Worm (Caenorhabditis elegans) whole organism, L3 larva: ENCODE results near the gene F37A8.5.

Experiments used
- R02D3.7 ChIP-seq: fragments of 150-350 bp; optimal IDR thresholded peaks from 2 replicates; lab custom pipeline; 2014; ENCODE audit warnings: missing biosample characterization, missing genetic modification characterization
- aly-2 ChIP-seq: fragments of 150-350 bp; optimal IDR thresholded peaks from 2 replicates; lab custom pipeline; 2014; ENCODE audit warnings: missing biosample characterization, missing genetic modification characterization
- ceh-16 ChIP-seq: sonication (generic microtip); optimal IDR thresholded peaks from 2 replicates; lab custom pipeline; 2017; ENCODE audit warnings: missing biosample characterization, missing genetic modification characterization
- ceh-28 ChIP-seq: fragments of 150-350 bp; optimal IDR thresholded peaks from 2 replicates; lab custom pipeline; 2014; ENCODE audit warnings: missing biosample characterization, missing genetic modification reagents, missing genetic modification characterization
- ceh-82 ChIP-seq: fragments of 150-350 bp; optimal IDR thresholded peaks from 2 replicates; lab custom pipeline; 2014; ENCODE audit warnings: missing biosample characterization, missing genetic modification characterization
- egl-27 ChIP-seq: sonication (generic microtip); optimal IDR thresholded peaks from 4 replicates; lab custom pipeline; 2017; ENCODE audit warnings: missing biosample characterization, missing genetic modification reagents, missing genetic modification characterization
- egl-5 ChIP-seq: fragments of 150-350 bp; optimal IDR thresholded peaks from 2 replicates; lab custom pipeline; 2017; ENCODE audit warnings: missing biosample characterization, missing genetic modification reagents, missing genetic modification characterization, inconsistent platforms
- elt-2 ChIP-seq: sonication (generic microtip); optimal IDR thresholded peaks from 2 replicates; lab custom pipeline; 2016; ENCODE audit warnings: missing genetic modification reagents, mild to moderate bottlenecking, missing genetic modification characterization, missing compliant biosample characterization
- elt-3 ChIP-seq, 3 experiments: fragments of 150-350 bp in 1 of 3; sonication (generic microtip) in 2 of 3; optimal IDR thresholded peaks; 2 replicates in 2 of 3; 4 replicates in 1 of 3; lab custom pipeline; 2014 to 2017; ENCODE audit warnings: missing biosample characterization in 3 of 3, missing genetic modification characterization in 3 of 3
- eor-1 ChIP-seq, 2 experiments: fragments of 150-350 bp; optimal IDR thresholded peaks; 2 replicates each; lab custom pipeline; 2014 to 2018; ENCODE audit warnings: missing biosample characterization in 2 of 2, missing genetic modification characterization in 2 of 2
- fkh-10 ChIP-seq: sonication (generic microtip); optimal IDR thresholded peaks from 2 replicates; lab custom pipeline; 2017; ENCODE audit warnings: missing biosample characterization, missing genetic modification reagents, missing genetic modification characterization
- hmg-11 ChIP-seq: sonication (generic microtip); optimal IDR thresholded peaks from 2 replicates; lab custom pipeline; 2016; ENCODE audit warnings: missing genetic modification characterization, missing compliant biosample characterization
- jun-1 ChIP-seq: fragments of 150-350 bp; optimal IDR thresholded peaks from 2 replicates; lab custom pipeline; 2014; ENCODE audit warnings: missing biosample characterization, missing genetic modification reagents, missing genetic modification characterization
- lin-39 ChIP-seq: fragments of 150-350 bp; optimal IDR thresholded peaks from 2 replicates; lab custom pipeline; 2018; ENCODE audit warnings: missing biosample characterization, missing genetic modification reagents, missing genetic modification characterization
- lsy-12 ChIP-seq: sonication (generic microtip); optimal IDR thresholded peaks from 2 replicates; lab custom pipeline; 2016; ENCODE audit warnings: mild to moderate bottlenecking, missing genetic modification characterization, missing compliant biosample characterization
- nfya-1 ChIP-seq: sonication (generic microtip); optimal IDR thresholded peaks from 2 replicates; lab custom pipeline; 2017; ENCODE audit warnings: missing genetic modification characterization, mild to moderate bottlenecking, missing compliant biosample characterization, antibody characterized with exemption, moderate library complexity; ENCODE audit not compliant: insufficient read depth
- nhr-11 ChIP-seq: fragments of 150-350 bp; optimal IDR thresholded peaks from 2 replicates; lab custom pipeline; 2014; ENCODE audit warnings: missing biosample characterization, missing genetic modification characterization
- nhr-28 ChIP-seq: fragments of 150-350 bp; optimal IDR thresholded peaks from 2 replicates; lab custom pipeline; 2014; ENCODE audit warnings: missing biosample characterization, missing genetic modification characterization
- nhr-67 ChIP-seq: fragments of 150-350 bp; optimal IDR thresholded peaks from 2 replicates; lab custom pipeline; 2014; ENCODE audit warnings: missing biosample characterization, missing genetic modification characterization
- nhr-77 ChIP-seq: fragments of 150-350 bp; optimal IDR thresholded peaks from 2 replicates; lab custom pipeline; 2014; ENCODE audit warnings: missing biosample characterization, missing genetic modification characterization
- pqm-1 ChIP-seq: fragments of 150-350 bp; optimal IDR thresholded peaks from 2 replicates; lab custom pipeline; 2017; ENCODE audit warnings: missing biosample characterization, missing genetic modification characterization, inconsistent platforms
- sea-2 ChIP-seq: fragments of 150-350 bp; sonication (generic microtip); optimal IDR thresholded peaks from 4 replicates; lab custom pipeline; 2014; ENCODE audit warnings: missing biosample characterization, missing genetic modification reagents, missing genetic modification characterization
- skn-1 ChIP-seq: fragments of 150-350 bp; optimal IDR thresholded peaks from 2 replicates; lab custom pipeline; 2014; ENCODE audit warnings: missing biosample characterization, missing genetic modification characterization
- snpc-4 ChIP-seq: fragments of 150-350 bp; optimal IDR thresholded peaks from 2 replicates; lab custom pipeline; 2014; ENCODE audit warnings: missing biosample characterization, missing genetic modification characterization
- unc-39 ChIP-seq: sonication (generic microtip); optimal IDR thresholded peaks from 4 replicates; lab custom pipeline; 2017; ENCODE audit warnings: missing biosample characterization, missing genetic modification characterization
- unc-62 ChIP-seq: fragments of 150-350 bp; sonication (generic microtip); optimal IDR thresholded peaks from 4 replicates; lab custom pipeline; 2014; ENCODE audit warnings: missing biosample characterization, missing genetic modification reagents, missing genetic modification characterization
- zag-1 ChIP-seq: fragments of 150-350 bp; optimal IDR thresholded peaks from 2 replicates; lab custom pipeline; 2014; ENCODE audit warnings: missing biosample characterization, missing genetic modification characterization
- ztf-11 ChIP-seq: fragments of 150-350 bp; optimal IDR thresholded peaks from 2 replicates; lab custom pipeline; 2014; ENCODE audit warnings: missing biosample characterization, missing genetic modification characterization
- ztf-4 ChIP-seq: fragments of 150-350 bp; optimal IDR thresholded peaks from 2 replicates; lab custom pipeline; 2014; ENCODE audit warnings: missing biosample characterization, missing genetic modification characterization

The F37A8.5 gene

DNA sequence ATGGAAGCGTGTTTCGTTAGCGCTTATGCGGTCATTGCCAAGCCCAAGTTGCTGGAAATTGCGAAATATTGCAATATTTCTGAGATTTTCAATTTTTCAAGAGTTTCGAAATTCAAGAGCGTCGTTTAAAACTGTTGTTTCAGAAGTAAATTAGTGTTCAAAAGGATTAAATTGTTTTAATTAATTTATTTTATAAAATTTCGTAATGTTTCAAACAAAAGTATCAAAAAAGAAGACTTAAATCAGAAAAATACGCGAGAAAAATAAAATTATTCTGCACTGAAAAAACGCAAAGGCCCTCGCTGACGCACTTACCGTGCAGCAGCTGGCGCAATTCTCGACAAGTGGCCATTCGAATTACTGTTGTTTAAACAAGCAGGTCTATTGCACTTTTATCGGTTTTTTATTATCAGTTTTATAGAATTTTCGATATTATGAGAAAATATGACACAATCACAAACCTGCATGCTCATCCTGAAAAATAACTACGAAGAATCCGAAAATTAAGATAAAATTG is 47.7 kb downstream of the F37A8.5 start, which contains the start of gene tif-1A (continued):
- no peak for TF ChIP-seq ceh-16 (tag; lab: Kevin White, UChicago)
- no peak for TF ChIP-seq fkh-10 (GFP tag; lab: Kevin White, UChicago)
- TF ChIP-seq ztf-4 (tag; lab: Kevin White, UChicago), result no peak
- TF ChIP-seq skn-1 (tag; lab: Kevin White, UChicago), result peak; percentile 76
- TF ChIP-seq unc-62 (GFP tag; lab: Kevin White, UChicago), result no peak
- TF ChIP-seq, all 47 proteins: peak for 21

DNA sequence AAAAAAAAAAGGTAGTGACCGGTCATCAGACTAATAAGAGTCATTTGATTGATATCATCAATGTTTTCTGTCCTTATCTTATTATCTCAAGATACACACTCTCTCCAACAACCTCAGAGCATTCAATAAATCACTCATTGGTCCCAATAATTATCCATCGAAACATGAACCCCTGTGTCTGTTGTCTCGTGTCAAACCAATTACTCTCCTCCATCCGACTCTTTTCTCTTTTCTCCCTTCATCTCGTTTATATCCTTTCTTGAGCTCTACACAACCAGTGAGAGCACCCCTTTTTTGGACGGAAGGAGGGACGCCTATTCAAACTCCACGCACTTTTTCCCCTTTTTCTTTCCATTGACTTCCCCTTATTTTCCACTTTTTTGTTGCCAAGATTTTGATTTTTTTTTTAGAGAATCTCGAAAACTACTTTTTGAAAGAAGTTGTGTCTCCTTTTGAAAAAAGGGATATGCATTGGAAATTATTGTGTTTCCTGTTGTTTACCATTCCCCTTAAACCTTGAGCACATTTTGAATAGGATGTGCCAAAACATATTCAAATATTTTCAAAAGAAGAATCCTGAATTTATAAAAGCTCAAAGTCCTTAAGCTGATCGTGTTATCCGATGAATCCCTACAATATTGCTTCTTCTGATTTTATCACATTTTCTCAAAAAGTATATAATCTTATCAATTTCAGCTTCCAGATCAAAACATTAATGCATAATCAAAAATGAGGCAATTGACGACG is 49.2 kb downstream of the F37A8.5 start, which contains the start of gene pxd-1:
Gene pxd-1, plus strand, starts transcription at position 697 of the 747 bp plus-strand sequence.
- no peak for TF ChIP-seq ztf-11 (tag; lab: Kevin White, UChicago)
- TF ChIP-seq nfya-1, result peak; percentile 57
- no peak for TF ChIP-seq elt-3 (tag; optimal IDR thresholded peaks at IDR 0.05; lab: Kevin White, UChicago)
- TF ChIP-seq snpc-4 (tag; lab: Kevin White, UChicago), result no peak
- no peak for TF ChIP-seq ceh-16 (tag; lab: Kevin White, UChicago)
- no peak for TF ChIP-seq nhr-28 (tag; lab: Kevin White, UChicago)
- no peak for TF ChIP-seq R02D3.7
- no peak for TF ChIP-seq zag-1 (tag; lab: Kevin White, UChicago)
- TF ChIP-seq unc-39 (tag; lab: Kevin White, UChicago), result no peak
- TF ChIP-seq unc-62 (GFP tag; lab: Kevin White, UChicago), result no peak
- TF ChIP-seq sea-2 (GFP tag; lab: Kevin White, UChicago), result no peak
- TF ChIP-seq eor-1 (tag; optimal IDR thresholded peaks at IDR 0.05; lab: Kevin White, UChicago), result no peak
- no peak for TF ChIP-seq ceh-82 (tag; lab: Kevin White, UChicago)
- TF ChIP-seq hmg-11 (tag; lab: Kevin White, UChicago), result no peak
- no peak for TF ChIP-seq skn-1 (tag; lab: Kevin White, UChicago)
- TF ChIP-seq lsy-12 (tag; lab: Kevin White, UChicago), result no peak
- TF ChIP-seq pqm-1, result no peak
- no peak for TF ChIP-seq jun-1 (tag; lab: Kevin White, UChicago)
- TF ChIP-seq nhr-77 (tag; lab: Kevin White, UChicago), result no peak
- TF ChIP-seq ceh-28 (tag; lab: Kevin White, UChicago), result no peak
- peak; percentile 24 for TF ChIP-seq lin-39 (tag; lab: Kevin White, UChicago)
- TF ChIP-seq fkh-10 (GFP tag; lab: Kevin White, UChicago), result peak; percentile 70
- TF ChIP-seq aly-2 (tag; lab: Kevin White, UChicago), result no peak
- TF ChIP-seq egl-27 (tag; lab: Kevin White, UChicago), result no peak
- no peak for TF ChIP-seq nhr-11 (tag; lab: Kevin White, UChicago)
- TF ChIP-seq egl-5 (tag; lab: Kevin White, UChicago), result peak; percentile 19

DNA sequence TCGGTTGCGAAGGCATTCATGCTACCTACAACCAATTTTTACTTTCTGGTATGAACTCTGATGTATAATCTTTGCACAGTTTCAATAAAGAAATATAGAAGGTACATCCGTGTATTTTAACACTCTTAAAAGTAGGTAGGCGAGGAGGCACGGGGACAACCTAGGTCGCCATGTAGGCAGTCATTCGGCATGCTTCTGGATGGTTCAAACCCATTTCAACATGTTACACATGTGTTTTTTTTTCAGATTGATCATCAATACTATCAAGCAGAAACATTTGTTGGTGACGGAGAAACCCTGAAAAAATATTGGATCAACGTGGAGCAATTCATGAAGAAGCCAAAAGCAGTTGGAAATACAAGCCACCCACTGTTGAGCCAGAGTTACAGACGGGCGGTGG is 50.6 kb downstream of the F37A8.5 start:
- TF ChIP-seq aly-2 (tag; lab: Kevin White, UChicago), result no peak
- no peak for TF ChIP-seq nfya-1
- TF ChIP-seq nhr-67, result no peak
- no peak for TF ChIP-seq ceh-28 (tag; lab: Kevin White, UChicago)
- no peak for TF ChIP-seq hmg-11 (tag; lab: Kevin White, UChicago)
- no peak for TF ChIP-seq nhr-28 (tag; lab: Kevin White, UChicago)
- TF ChIP-seq elt-2 (tag; lab: Kevin White, UChicago), result no peak
- no peak for TF ChIP-seq elt-3 (tag; optimal IDR thresholded peaks at IDR 0.05; lab: Kevin White, UChicago)
- TF ChIP-seq, all 47 proteins: peak for 0
